Worm (Caenorhabditis elegans) whole organism, L4/young adult: ENCODE results near the gene F59B10.2.

Experiments used
- W03F9.2 ChIP-seq: fragments of 150-350 bp; optimal IDR thresholded peaks from 2 replicates; lab custom pipeline; 2014; ENCODE audit warnings: missing biosample characterization, missing genetic modification characterization
- dao-5 ChIP-seq: sonication (generic microtip); optimal IDR thresholded peaks from 2 replicates; lab custom pipeline; 2016; ENCODE audit warnings: missing genotype, missing genetic modification characterization, moderate library complexity, missing compliant biosample characterization
- him-1 ChIP-seq: sonication (generic microtip); optimal IDR thresholded peaks from 2 replicates; lab custom pipeline; 2016; ENCODE audit warnings: missing genotype, missing genetic modification reagents, missing genetic modification characterization, missing compliant biosample characterization

F59B10.2 gene

DNA sequence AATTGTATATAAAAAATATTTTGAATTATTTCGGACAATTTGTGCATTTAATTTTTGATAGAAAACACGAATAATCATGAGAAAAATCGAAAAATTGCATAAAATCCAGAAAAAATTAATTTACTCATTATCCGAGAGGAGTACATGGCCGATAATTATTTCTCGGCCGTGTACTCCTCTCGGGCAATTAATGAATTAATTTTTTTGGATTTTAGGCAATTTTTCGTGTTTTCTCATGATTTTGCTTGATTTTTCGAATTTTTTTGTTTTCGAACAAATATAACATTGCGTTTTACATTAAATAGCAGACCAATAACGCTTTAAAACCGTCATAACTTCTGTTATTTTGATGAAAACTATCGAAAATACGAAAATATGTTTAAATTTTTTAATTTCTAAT is 28.3 kb upstream of the F59B10.2 start:
- TF ChIP-seq W03F9.2 (tag; lab: Kevin White, UChicago), result no peak
- TF ChIP-seq him-1 (tag; lab: Kevin White, UChicago), result peak; percentile 71

DNA sequence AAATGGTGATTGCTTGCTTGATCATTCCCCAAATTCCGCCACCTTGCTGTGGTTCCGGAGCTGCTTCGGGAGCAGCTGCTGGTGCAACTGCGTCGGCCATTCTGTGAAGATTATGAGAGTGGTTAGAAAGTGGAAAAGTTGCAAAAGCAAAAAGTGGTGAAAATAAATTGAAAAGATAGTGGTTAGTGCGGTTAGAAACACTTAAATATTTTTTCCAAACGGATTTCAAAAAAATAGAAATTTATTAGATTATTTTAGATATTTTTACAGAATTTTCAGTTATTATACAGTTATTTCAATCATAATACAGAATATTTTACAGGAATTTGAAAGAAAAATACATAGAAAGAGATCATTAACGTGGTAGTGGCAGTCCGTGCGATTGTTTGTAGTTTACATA is 27.9 kb upstream of the F59B10.2 start, which contains the start of gene R166.2:
Gene R166.2 (minus strand): TSS at position 101 of the 400 bp plus-strand sequence.
- TF ChIP-seq dao-5 (tag; lab: Kevin White, UChicago), result no peak
- no peak for TF ChIP-seq W03F9.2 (tag; lab: Kevin White, UChicago)
- TF ChIP-seq him-1 (tag; lab: Kevin White, UChicago), result no peak

DNA sequence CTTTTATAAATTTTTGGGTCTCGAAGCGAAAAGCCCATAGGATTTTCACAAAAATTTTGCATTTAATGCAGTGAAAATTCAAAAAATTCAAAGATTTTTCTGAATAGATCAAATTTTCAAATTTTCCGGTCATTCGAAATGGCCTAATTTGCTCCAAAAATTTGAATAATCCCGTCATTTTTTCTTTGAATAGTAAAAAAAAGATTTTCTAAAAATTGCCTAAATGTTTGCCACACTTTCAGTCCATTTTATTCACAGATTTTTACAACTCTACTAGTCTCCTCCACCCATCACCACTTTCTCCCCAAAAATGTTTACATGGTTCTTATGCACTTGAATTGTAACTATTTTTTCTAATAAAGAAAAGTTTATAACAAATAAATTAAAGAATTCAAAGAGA is 24.3 kb upstream of the F59B10.2 start:
- no peak for TF ChIP-seq W03F9.2 (tag; lab: Kevin White, UChicago)
- no peak for TF ChIP-seq dao-5 (tag; lab: Kevin White, UChicago)
- TF ChIP-seq him-1 (tag; lab: Kevin White, UChicago), result no peak

DNA sequence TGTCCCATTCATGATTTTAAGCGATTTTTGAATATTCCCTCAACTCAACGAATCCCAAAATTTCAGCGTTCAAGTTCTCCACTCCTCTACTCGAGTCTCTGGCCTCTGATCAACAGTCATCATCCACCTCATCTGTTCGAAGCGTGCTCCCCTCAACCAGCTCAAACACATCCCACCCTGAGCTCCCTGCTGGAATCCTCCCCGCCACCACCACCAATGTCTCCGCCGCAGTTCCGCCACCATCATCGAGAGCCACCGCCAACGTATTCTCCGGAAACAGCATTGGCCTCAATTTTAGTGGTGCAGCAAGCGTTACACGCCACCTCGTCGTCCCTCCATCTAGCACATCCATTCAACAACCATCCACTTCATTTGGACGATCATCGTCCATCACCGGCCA is 22.0 kb upstream of the F59B10.2 start:
- TF ChIP-seq W03F9.2 (tag; lab: Kevin White, UChicago) (no peak), him-1 (tag; lab: Kevin White, UChicago) (no peak), dao-5 (tag; lab: Kevin White, UChicago) (no peak)

DNA sequence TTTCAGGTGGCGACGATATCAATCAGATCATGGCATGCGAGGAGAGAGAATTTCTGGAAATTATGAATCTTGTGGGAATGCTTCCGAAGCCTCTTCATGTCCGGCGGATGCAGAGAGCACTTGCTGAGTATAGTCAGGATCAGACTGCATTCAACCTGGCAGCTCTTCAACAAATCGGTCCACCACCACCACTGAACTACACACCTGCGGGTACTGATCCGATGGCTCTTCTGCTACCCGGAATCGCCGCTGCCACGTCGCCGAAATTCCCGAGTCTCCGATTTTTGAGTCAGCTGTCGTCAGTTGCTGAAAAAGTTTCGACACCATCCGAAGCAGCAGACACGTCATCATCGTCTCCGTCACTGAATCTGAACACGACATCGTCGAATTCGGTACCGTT is 21.3 kb upstream of the F59B10.2 start:
- no peak for TF ChIP-seq dao-5 (tag; lab: Kevin White, UChicago)
- no peak for TF ChIP-seq him-1 (tag; lab: Kevin White, UChicago)
- no peak for TF ChIP-seq W03F9.2 (tag; lab: Kevin White, UChicago)

DNA sequence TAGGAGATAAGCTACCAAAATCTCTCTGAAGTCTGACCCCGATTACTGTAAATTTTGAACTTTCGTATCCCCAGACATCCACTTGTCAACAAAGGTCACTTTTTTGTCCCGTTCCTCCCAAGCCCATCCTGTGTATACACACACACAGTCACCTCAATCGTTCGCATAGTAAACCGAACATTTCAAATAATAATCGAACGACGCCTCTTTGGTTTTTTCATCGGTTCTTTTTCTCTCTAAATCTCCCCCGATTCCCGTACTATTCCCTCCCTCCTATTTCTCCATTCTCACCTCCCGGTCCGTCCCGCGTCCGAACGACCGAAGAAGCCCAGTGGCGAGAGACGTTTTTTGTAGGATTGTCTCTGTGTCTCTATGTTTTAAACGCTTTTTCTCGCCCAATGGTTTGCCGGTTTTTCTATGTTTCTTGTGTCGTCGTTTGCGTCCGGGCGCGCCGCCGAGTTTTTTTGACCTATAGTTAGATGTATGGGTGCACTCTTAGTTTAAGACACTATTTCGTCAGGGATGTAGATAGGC is 19.6 kb upstream of the F59B10.2 start:
- TF ChIP-seq him-1 (tag; lab: Kevin White, UChicago) (no peak), W03F9.2 (tag; lab: Kevin White, UChicago) (no peak), dao-5 (tag; lab: Kevin White, UChicago) (no peak)

DNA sequence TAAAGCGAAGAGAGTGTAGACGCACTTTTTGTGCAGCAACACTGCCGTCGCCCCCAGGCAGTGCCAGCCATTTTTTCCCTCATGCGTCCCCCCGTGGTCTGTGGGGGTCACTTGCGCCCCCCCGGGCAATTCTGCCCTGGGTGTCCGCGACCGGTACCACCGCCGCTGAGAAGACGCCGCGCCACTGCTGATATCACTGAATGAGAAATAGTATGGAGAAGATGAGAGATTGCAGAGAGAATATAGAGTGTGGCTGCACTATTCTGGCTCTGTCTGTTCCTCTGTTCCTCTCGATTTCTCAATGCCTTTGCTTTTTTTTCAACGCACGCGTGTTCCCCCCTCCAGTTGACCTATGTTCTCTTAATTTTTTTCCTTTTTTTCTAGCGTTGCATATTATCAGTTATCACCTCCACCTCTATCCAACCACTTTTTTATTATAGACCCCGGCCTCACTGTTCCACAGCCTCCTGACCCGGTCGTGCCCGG is 18.0 kb upstream of the F59B10.2 start, which contains the start of gene mab-10:
Gene mab-10 (plus strand): TSS at position 436 of the 486 bp plus-strand sequence.
- no peak for TF ChIP-seq W03F9.2 (tag; lab: Kevin White, UChicago)
- TF ChIP-seq him-1 (tag; lab: Kevin White, UChicago), result peak; percentile 34

DNA sequence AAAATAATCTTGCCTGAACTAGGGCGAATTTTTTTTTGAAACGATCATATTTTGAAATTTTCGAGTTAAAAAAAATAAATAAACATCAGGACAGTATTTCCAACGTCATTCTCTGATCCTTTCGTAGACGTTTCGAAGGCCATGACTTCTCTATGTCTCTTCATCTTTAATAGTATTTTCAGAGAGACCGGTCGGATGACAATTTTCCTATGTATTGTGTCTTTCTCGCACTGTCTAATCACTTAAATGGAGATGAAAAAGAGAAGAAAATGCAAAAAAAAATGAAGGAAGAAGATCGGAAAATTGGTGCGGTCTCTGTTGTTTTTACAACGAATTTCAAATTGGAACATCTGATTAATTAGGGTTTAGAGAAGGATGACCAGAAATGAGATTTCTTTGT is 15.5 kb upstream of the F59B10.2 start:
- no peak for TF ChIP-seq W03F9.2 (tag; lab: Kevin White, UChicago)
- no peak for TF ChIP-seq him-1 (tag; lab: Kevin White, UChicago)
- TF ChIP-seq dao-5 (tag; lab: Kevin White, UChicago), result no peak

DNA sequence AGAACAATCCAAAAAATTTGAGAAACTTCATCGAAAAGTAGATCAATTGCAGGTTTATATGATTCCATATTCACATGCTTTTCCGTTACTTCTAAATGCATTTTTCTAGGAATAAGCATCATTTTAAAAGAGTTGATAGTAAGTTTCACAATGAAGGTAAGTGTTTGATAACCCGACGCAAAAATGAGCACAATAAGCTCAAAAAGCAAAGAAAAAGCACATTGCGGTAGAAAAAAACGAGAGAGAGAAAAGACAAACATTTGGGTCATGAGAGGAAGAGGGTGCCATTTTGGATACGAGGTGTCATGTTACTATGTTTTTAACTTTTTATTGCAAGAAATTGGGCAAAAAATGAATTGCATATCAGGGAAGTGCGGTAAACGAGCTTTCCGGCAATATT is 14.7 kb upstream of the F59B10.2 start, which contains the start of gene F59B10.6:
Gene F59B10.6 (minus strand): TSS at position 101 of the 400 bp plus-strand sequence.
- TF ChIP-seq him-1 (tag; lab: Kevin White, UChicago) (no peak), W03F9.2 (tag; lab: Kevin White, UChicago) (no peak), dao-5 (tag; lab: Kevin White, UChicago) (no peak)

DNA sequence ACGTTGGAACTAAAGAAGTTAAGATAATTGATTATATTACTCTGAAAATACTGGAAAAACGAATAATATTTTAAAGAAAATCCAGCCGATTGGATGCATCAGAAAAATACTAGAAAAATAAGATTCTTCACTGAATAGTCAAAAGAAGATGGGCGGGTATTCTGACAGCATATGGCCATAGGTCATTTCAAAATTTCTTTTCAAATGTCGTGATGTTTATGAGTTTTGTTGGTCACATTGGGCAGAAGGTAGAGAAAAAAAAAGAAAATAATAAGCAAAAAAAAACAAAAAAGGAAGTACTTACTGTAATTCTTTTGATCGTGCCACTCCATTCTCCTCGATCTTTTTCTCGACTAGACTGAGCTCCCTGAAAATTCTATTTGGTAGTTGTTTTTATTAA is 13.9 kb upstream of the F59B10.2 start, which contains the start of gene F59B10.5:
Gene F59B10.5 (minus strand): TSS at position 101 of the 400 bp plus-strand sequence.
- TF ChIP-seq dao-5 (tag; lab: Kevin White, UChicago) (no peak), him-1 (tag; lab: Kevin White, UChicago) (no peak), W03F9.2 (tag; lab: Kevin White, UChicago) (no peak)

DNA sequence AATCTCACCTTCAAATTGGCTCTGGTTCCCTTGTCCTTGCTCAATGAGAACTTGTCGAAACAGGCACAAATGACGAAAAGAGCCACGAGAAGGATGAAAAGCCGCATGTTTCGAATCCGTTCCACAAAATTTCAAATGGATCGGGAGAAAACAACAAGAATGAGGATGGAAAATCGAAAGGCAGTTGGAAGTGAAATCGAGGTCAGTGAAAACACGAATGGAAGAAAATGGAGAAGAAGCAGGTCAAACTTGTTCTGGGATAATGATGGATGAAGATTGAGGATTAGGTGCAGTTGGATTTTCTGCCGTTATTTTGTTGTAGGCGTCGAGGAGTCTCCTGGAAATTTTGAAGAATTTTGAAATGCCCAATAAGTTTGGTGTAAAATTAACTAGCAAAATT is 13.4 kb upstream of the F59B10.2 start:
- TF ChIP-seq W03F9.2 (tag; lab: Kevin White, UChicago) (no peak), dao-5 (tag; lab: Kevin White, UChicago) (no peak), him-1 (tag; lab: Kevin White, UChicago) (no peak)

DNA sequence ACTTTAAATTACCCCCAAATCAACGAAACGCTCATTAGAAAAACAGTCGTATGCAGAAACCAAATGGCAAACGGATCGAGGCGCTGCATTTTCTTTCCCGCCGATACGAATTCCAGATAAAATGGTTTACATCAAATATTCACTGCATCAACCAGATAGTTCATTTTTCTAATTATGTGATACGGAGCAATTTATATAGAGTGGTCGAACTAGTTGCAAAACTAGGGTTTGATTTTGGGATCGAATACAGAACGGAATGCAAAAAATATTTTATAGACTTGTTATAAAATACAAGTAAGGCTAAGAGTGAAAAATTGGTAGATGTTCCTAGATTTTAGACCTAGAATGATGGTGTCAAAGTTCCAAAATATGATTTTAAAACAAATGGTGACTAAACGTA is 10.2 kb upstream of the F59B10.2 start:
- TF ChIP-seq W03F9.2 (tag; lab: Kevin White, UChicago) (no peak), him-1 (tag; lab: Kevin White, UChicago) (no peak), dao-5 (tag; lab: Kevin White, UChicago) (no peak)

DNA sequence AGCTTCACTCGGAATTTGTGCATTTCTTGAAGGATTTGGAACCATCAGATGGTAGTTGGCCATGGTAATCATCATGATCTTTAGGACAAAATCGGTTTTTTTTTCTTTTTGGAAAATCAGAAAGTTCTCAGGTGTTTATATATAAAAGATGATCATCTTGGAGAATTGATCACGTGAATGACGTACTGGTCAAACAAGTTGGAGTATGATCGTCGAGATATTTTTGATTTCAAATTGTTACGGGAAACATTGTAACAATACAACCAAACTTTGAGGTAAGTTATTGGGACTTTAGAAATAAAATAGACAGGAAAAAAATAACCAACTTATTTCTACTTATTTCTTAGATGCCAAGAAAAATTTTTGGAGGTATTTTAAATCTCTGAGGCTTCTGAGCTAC is 9.4 kb upstream of the F59B10.2 start, which contains the start of gene F59B10.4:
Gene F59B10.4 (minus strand): TSS at position 101 of the 400 bp plus-strand sequence.
- TF ChIP-seq dao-5 (tag; lab: Kevin White, UChicago) (no peak), him-1 (tag; lab: Kevin White, UChicago) (no peak), W03F9.2 (tag; lab: Kevin White, UChicago) (no peak)

DNA sequence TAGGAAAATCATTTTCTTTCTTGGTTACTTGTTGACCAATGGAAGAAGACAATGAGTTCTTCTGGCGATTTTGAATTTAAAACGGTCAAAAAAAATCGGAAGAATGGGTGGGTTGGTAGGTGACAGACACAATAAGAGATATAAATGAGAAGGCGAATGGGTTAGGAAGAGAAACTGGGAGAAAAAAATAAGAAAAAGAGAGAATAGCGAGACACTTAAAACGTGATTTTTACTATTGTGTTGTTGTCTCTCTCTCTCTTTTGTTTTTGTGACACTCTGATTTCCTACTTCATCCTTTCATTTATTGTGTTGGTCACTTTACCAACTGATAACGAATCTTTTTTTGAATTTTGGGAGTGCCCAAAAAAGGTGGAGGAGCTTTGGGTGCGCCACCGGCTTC is 6.7 kb upstream of the F59B10.2 start:
- TF ChIP-seq dao-5 (tag; lab: Kevin White, UChicago), result no peak
